Worm (Caenorhabditis elegans) whole organism, midembryonic: Measurements from ENCODE around the gene W09G12.7.
"Not testable (repeated sequence)": the region's sequence is repeated elsewhere in the genome, so short reads cannot be mapped to it uniquely, and the experiment has no call there.

Experiments used
- T22C8.4 ChIP-seq: fragments of 200-800 bp; sonication (Bioruptor generic); IDR thresholded peaks from 2 replicates; pipeline ENCODE4 v1.3.6; 2022; ENCODE audit warnings: missing genetic modification characterization, missing compliant biosample characterization
- cog-1 ChIP-seq: sonication (generic microtip); optimal IDR thresholded peaks from 2 replicates; lab custom pipeline; 2016; ENCODE audit warnings: missing genetic modification characterization, missing compliant biosample characterization
- flt-1 ChIP-seq: fragments of 200-800 bp; sonication (Bioruptor generic); IDR thresholded peaks from 2 replicates; pipeline ENCODE4 v1.3.6; 2022; ENCODE audit warnings: missing genetic modification characterization, missing compliant biosample characterization
- klf-2 ChIP-seq: fragments of 200-800 bp; sonication (Bioruptor generic); conservative IDR thresholded peaks from 2 replicates; pipeline ENCODE4 v1.3.6; 2022; ENCODE audit warnings: missing genetic modification reagents, missing genetic modification characterization, missing compliant biosample characterization
- med-1 ChIP-seq: sonication (generic microtip); optimal IDR thresholded peaks from 2 replicates; lab custom pipeline; 2017; ENCODE audit warnings: missing genetic modification characterization, mild to moderate bottlenecking, missing compliant biosample characterization, antibody characterized with exemption, missing genetic modification reagents; ENCODE audit not compliant: insufficient read depth
- ref-1 ChIP-seq: fragments of 200-800 bp; sonication (Bioruptor generic); conservative IDR thresholded peaks from 2 replicates; pipeline ENCODE4 v1.3.6; 2022; ENCODE audit warnings: missing genetic modification reagents, missing genetic modification characterization, missing compliant biosample characterization
- tab-1 ChIP-seq: fragments of 200-800 bp; sonication (Bioruptor generic); IDR thresholded peaks from 2 replicates; pipeline ENCODE4 v1.3.6; 2022; ENCODE audit warnings: missing genetic modification characterization, missing compliant biosample characterization
- ztf-23 ChIP-seq: fragments of 200-800 bp; sonication (Bioruptor generic); IDR thresholded peaks from 2 replicates; pipeline ENCODE4 v1.3.6; 2022; ENCODE audit warnings: missing genetic modification reagents, missing genetic modification characterization, missing compliant biosample characterization
- ztf-29 ChIP-seq: fragments of 200-800 bp; sonication (Bioruptor generic); IDR thresholded peaks from 2 replicates; pipeline ENCODE4 v1.3.6; 2022; ENCODE audit warnings: missing genetic modification reagents, missing genetic modification characterization, missing compliant biosample characterization

Gene W09G12.7

DNA sequence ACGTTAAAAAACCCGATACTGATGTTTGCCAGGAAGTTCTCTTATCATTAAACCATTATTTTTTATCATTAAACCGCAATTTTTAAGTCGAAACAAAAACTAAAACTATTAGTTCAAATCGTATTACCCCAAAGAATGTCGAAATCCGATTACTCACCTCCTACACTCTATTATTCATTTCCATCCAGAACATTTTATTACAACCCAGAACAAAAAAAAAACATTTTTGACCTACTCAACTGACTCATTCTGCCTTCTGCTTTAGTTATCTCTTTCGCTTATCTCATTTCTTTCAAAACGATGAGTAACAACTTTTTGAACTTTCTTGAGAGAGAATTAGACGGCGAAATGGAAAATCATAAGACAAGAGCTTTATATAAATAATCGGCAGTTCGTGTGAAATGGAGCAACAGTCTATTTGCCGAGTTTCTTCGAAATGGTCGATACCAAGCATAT is at the start of gene W09G12.7:
W09G12.7 (plus strand) TSS at position 406 of the 456 bp plus-strand sequence.
- TF ChIP-seq cog-1 (tag; lab: Kevin White, UChicago) (no peak), T22C8.4 (GFP tag; lab: Robert Waterston, UW) (no peak), ztf-23 (no peak), klf-2 (GFP tag; lab: Robert Waterston, UW) (no peak), ztf-29 (no peak), tab-1 (GFP tag; lab: Robert Waterston, UW) (no peak), ref-1 (GFP tag; lab: Robert Waterston, UW) (no peak), med-1 (GFP tag; lab: Kevin White, UChicago) (no peak), flt-1 (GFP tag; lab: Robert Waterston, UW) (no peak)

DNA sequence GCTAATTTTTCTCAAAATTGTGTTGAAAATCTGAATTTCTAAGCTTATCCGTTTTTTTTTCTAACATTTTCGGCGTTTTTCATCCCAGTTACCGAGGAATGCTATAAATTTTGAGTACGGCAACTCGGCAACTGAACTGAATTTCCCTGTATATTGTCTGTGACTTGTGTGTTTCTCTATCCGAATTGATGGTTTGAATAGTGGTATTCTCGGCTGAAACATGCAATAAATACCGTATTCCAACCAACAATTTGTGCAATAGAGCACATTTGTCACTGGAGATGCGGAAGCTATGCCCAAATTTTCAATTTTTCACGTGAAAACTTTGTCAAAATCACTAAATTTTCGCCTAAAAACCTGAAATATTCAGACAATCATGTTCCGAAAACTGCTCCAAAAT is 46.6 kb upstream of the W09G12.7 start, which contains the start of gene rmif-2:
rmif-2 (plus strand) TSS at position 301 of the 400 bp plus-strand sequence.
- not testable (repeated sequence) for TF ChIP-seq ztf-29; tab-1 (GFP tag; lab: Robert Waterston, UW); ref-1 (GFP tag; lab: Robert Waterston, UW)

DNA sequence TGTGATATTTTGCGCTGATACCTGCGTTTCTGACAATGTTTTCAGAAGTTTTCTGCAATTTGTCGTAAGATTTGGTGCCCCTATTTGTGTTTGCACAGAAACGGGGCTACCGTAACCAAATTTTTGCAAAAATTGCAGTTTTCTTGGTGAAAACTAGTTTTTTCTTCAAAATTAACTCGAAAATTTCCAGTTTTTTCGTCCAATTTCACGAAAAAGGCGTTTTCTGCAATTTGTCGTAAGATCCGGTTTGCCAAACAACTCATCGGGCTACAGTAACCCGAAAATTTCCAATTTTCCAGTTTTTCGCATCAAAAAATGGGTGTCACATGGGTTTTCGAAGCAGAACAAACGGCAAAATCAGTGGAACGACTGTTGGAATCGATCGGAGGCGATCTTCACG is 41.4 kb upstream of the W09G12.7 start, which contains the start of gene mdt-20:
mdt-20 (plus strand) TSS at position 301 of the 400 bp plus-strand sequence.
- not testable (repeated sequence) for TF ChIP-seq klf-2 (GFP tag; lab: Robert Waterston, UW); flt-1 (GFP tag; lab: Robert Waterston, UW); cog-1 (tag; lab: Kevin White, UChicago)

DNA sequence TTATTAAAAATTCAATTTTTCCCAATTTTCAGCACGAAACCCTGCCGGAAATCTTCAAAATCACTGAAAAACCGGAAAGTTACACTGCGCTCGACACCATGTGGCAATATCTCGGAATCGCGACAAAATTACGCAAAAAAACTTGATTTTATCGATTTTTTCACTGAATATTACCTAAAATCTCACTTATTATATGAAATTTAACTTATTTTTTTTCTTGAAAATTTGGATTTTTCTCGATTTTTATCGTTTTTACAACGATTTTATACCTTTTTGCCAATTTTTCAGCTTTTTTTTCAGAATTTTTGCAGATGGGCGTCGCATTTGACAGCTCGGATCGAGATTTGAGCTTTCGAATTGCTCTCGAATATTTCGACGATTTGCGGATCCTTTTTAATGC is 36.1 kb upstream of the W09G12.7 start, which contains the start of gene spl-3:
spl-3 (plus strand) TSS at position 301 of the 400 bp plus-strand sequence.
- TF ChIP-seq tab-1 (GFP tag; lab: Robert Waterston, UW) (no peak), T22C8.4 (GFP tag; lab: Robert Waterston, UW) (no peak), ztf-29 (no peak), med-1 (GFP tag; lab: Kevin White, UChicago) (no peak), ref-1 (GFP tag; lab: Robert Waterston, UW) (no peak), klf-2 (GFP tag; lab: Robert Waterston, UW) (no peak), cog-1 (tag; lab: Kevin White, UChicago) (no peak), ztf-23 (no peak)

DNA sequence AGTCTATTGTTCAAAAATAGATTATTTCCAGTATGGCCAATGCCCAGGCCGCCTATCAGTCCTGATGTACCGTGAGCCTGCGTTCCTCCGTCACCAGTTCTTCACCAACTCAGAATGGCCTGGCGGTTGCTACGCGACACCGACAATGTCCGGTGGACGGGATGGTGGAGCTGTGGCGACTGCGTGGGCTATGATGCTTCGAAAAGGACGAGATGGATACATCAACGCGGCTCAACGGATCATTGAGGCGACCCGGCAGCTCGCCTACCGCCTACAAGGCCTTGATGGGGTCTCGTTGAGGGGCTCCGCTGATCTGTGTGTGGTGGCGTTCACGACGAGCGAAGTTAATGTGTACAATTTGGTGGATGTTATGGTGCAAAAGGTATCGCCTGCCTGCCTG is 29.4 kb upstream of the W09G12.7 start:
- no peak for TF ChIP-seq med-1 (GFP tag; lab: Kevin White, UChicago)
- no peak for TF ChIP-seq cog-1 (tag; lab: Kevin White, UChicago)
- TF ChIP-seq klf-2 (GFP tag; lab: Robert Waterston, UW), result no peak
- no peak for TF ChIP-seq flt-1 (GFP tag; lab: Robert Waterston, UW)
- TF ChIP-seq ztf-23, result no peak
- TF ChIP-seq ref-1 (GFP tag; lab: Robert Waterston, UW), result no peak
- TF ChIP-seq ztf-29, result no peak
- TF ChIP-seq T22C8.4 (GFP tag; lab: Robert Waterston, UW), result no peak
- TF ChIP-seq tab-1 (GFP tag; lab: Robert Waterston, UW), result no peak

DNA sequence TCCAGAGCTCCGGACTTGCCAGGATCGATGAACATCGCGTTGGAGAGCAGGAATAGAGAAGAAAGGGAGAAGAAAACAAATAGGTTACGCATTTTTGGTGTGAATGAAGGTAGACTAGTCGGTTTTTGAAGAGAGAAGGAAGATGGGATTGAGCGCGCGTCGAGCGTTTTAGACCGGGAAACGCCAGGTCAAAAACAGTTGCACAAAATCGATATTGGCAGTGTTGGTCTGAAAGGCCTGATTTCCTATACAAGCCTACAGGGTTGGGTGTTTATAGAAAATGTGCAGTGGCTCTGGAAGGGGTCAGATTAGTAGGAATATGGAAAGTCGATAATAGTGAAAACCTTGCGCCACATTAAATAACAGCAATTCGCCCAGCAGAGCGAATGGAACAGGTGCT is 24.0 kb upstream of the W09G12.7 start, which contains the start of gene dsl-2:
dsl-2 (minus strand) TSS at position 101 of the 400 bp plus-strand sequence.
- TF ChIP-seq flt-1 (GFP tag; lab: Robert Waterston, UW) (no peak), ztf-23 (no peak), tab-1 (GFP tag; lab: Robert Waterston, UW) (no peak), cog-1 (tag; lab: Kevin White, UChicago) (no peak), ztf-29 (no peak), ref-1 (GFP tag; lab: Robert Waterston, UW) (no peak), T22C8.4 (GFP tag; lab: Robert Waterston, UW) (no peak), med-1 (GFP tag; lab: Kevin White, UChicago) (no peak), klf-2 (GFP tag; lab: Robert Waterston, UW) (no peak)

DNA sequence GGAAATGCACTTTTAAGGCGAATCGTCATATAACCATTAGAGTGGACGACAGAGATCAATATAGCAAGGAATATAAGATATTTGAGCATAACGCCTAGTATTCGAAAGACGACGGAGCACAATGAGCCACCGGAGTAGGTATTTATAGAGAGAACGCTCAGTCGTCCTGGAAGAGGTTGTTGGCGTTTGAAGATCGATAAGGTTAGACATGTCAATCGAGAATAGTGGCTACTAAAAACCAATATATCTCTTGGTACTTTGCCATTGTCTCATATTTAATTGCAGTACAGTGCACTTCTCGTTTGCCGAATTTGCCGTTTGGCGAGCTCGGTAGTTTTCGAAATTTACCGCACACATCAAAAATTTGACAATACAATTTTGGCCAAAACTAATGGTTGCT is 20.9 kb upstream of the W09G12.7 start, which contains the start of gene dsl-1:
dsl-1 (minus strand) TSS at position 101 of the 400 bp plus-strand sequence.
- TF ChIP-seq flt-1 (GFP tag; lab: Robert Waterston, UW) (no peak), ztf-23 (no peak), tab-1 (GFP tag; lab: Robert Waterston, UW) (no peak), ref-1 (GFP tag; lab: Robert Waterston, UW) (no peak), klf-2 (GFP tag; lab: Robert Waterston, UW) (no peak), cog-1 (tag; lab: Kevin White, UChicago) (no peak), med-1 (GFP tag; lab: Kevin White, UChicago) (no peak), ztf-29 (no peak), T22C8.4 (GFP tag; lab: Robert Waterston, UW) (no peak)

DNA sequence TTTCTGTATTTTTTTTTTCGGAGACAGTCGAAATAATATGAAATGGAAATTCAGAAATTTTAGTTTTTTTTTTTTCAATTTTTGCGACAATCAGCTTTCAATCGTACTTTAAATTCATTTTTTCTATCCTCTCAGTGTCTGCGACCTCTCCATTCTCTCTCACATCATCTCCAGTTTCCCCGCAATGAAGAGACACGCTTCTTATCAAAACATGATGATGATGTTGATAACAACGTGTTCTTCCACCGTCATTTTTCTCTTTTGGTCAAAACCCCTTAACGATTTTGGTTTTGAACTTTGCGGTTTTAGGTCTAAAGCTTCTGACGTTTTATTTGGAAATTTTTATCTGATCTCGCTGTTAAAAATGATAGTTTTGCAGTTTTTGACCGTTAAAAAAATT is 19.6 kb upstream of the W09G12.7 start:
- TF ChIP-seq T22C8.4 (GFP tag; lab: Robert Waterston, UW), result no peak
- no peak for TF ChIP-seq ref-1 (GFP tag; lab: Robert Waterston, UW)
- no peak for TF ChIP-seq med-1 (GFP tag; lab: Kevin White, UChicago)
- no peak for TF ChIP-seq tab-1 (GFP tag; lab: Robert Waterston, UW)
- TF ChIP-seq klf-2 (GFP tag; lab: Robert Waterston, UW), result no peak
- TF ChIP-seq ztf-29, result no peak
- no peak for TF ChIP-seq ztf-23
- TF ChIP-seq cog-1 (tag; lab: Kevin White, UChicago), result no peak
- no peak for TF ChIP-seq flt-1 (GFP tag; lab: Robert Waterston, UW)

DNA sequence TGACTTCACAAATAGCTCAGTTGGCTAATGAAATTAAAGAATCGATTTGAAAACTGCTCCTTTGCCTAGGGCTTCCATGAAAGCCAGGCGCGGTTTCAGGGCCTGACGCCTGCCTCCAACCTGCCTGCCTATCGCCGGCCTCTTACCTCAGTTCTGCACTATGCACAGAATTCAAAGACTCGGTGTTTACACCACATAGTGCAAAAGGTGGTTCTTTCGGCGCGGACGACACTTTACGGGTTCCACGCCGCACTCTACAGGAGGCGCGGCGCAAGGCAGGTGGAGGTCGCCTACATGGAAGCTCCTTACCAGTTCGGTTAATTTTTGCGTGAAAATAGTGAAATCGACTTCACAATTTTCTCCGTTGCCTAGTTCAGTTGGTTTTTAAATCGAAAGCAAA is 19.1 kb upstream of the W09G12.7 start:
- TF ChIP-seq T22C8.4 (GFP tag; lab: Robert Waterston, UW), result no peak
- no peak for TF ChIP-seq med-1 (GFP tag; lab: Kevin White, UChicago)
- no peak for TF ChIP-seq cog-1 (tag; lab: Kevin White, UChicago)
- no peak for TF ChIP-seq ref-1 (GFP tag; lab: Robert Waterston, UW)
- TF ChIP-seq flt-1 (GFP tag; lab: Robert Waterston, UW), result no peak
- TF ChIP-seq tab-1 (GFP tag; lab: Robert Waterston, UW), result no peak
- no peak for TF ChIP-seq ztf-29
- no peak for TF ChIP-seq ztf-23
- TF ChIP-seq klf-2 (GFP tag; lab: Robert Waterston, UW), result no peak
